Worm (Caenorhabditis elegans) whole organism, early embryonic: ENCODE measurements around the gene Y38H6C.16.

Experiments used
- B0310.2 ChIP-seq: sonication (generic microtip); optimal IDR thresholded peaks from 2 replicates; lab custom pipeline; 2016; ENCODE audit warnings: mild to moderate bottlenecking, missing genetic modification characterization, missing compliant biosample characterization
- aly-1 ChIP-seq: sonication (generic microtip); optimal IDR thresholded peaks from 2 replicates; lab custom pipeline; 2016; ENCODE audit warnings: missing genetic modification characterization, missing compliant biosample characterization
- ama-1 ChIP-seq: fragments of 150-350 bp; optimal IDR thresholded peaks from 2 replicates; lab custom pipeline; 2014
- hmbx-1 ChIP-seq: sonication (generic microtip); optimal IDR thresholded peaks from 2 replicates; lab custom pipeline; 2016; ENCODE audit warnings: mild to moderate bottlenecking, missing genetic modification characterization, missing compliant biosample characterization
- hmg-4 ChIP-seq: fragments of 200-800 bp; sonication (Bioruptor generic); optimal IDR thresholded peaks from 2 replicates; lab custom pipeline; 2018; ENCODE audit warnings: mild to moderate bottlenecking, missing genetic modification characterization, missing compliant biosample characterization
- hnd-1 ChIP-seq: sonication (generic microtip); optimal IDR thresholded peaks from 2 replicates; lab custom pipeline; 2016; ENCODE audit warnings: missing genetic modification characterization, missing compliant biosample characterization
- pes-1 ChIP-seq: fragments of 200-800 bp; sonication (Bioruptor generic); IDR thresholded peaks from 2 replicates; pipeline ENCODE4 v1.3.6; 2022; ENCODE audit warnings: missing genetic modification reagents, missing genetic modification characterization, missing compliant biosample characterization
- scrt-1 ChIP-seq: fragments of 200-800 bp; sonication (Bioruptor generic); IDR thresholded peaks from 2 replicates; pipeline ENCODE4 v1.3.6; 2022; ENCODE audit warnings: missing genetic modification characterization, missing compliant biosample characterization
- tra-4 ChIP-seq: sonication (generic microtip); optimal IDR thresholded peaks from 2 replicates; lab custom pipeline; 2017; ENCODE audit warnings: missing genetic modification characterization, missing compliant biosample characterization

DNA sequence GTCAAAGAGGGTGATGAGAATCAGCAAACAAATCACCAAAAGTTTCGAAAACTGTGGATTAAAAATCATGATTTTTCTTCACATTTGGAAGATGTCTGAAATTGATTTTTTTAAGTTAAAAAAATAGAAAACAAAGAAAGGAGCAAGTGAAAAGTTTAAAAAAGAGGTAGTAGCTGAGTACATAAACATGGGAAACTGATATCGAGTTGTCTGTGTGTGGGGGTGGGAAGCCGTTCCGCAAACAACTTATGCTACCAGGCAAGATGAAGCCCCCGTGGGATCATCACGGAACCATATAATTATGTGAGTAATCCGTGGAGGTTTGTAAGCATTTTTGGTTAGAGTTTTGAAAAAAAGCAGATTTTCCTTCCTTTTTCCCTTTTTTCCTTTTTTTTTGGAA lies 11.9 kb upstream of the Y38H6C.16 start, which contains the start of gene Y38H6C.20:
- TF ChIP-seq hmg-4 (GFP tag; lab: Kevin White, UChicago): no peak
- TF ChIP-seq pes-1 (GFP tag; lab: Robert Waterston, UW): no peak
- TF ChIP-seq hnd-1 (tag; lab: Kevin White, UChicago): no peak
- no peak for TF ChIP-seq ama-1 (lab: Kevin White, UChicago)
- no peak for TF ChIP-seq B0310.2 (tag; lab: Kevin White, UChicago)
- TF ChIP-seq scrt-1 (GFP tag; lab: Robert Waterston, UW): no peak
- no peak for TF ChIP-seq aly-1
- no peak for TF ChIP-seq tra-4 (tag; lab: Kevin White, UChicago)
- TF ChIP-seq hmbx-1 (tag; lab: Kevin White, UChicago): no peak
